Worm (Caenorhabditis elegans): Measurements from ENCODE around the gene str-151.
A peak's percentile ranks its signal among the peaks of the same experiment; 100 is the strongest.

Gene str-151

ce11 chrV:16591992-16592798, 16.2 kb downstream of the str-151 start, which contains the start of gene srh-269 (continued):
- TF ChIP-seq dpl-1 (GFP tag; optimal IDR thresholded peaks at IDR 0.05) = peak in 2 of 3 experiments; percentile 38 to 39
- TF ChIP-seq unc-30 (tag; optimal IDR thresholded peaks at IDR 0.05) = no peak
- peak; percentile 24 to 55 for TF ChIP-seq lsy-2 (tag; optimal IDR thresholded peaks at IDR 0.05)
- TF ChIP-seq C16A3.4 (tag; optimal IDR thresholded peaks at IDR 0.05) = peak; percentile 56
- no peak for TF ChIP-seq mep-1 (tag; optimal IDR thresholded peaks at IDR 0.05)
- no peak for TF ChIP-seq grh-1 (GFP tag; IDR thresholded peaks at IDR 0.05)
- TF ChIP-seq swsn-7 (tag; optimal IDR thresholded peaks at IDR 0.05) = peak; percentile 50
- peak in 1 of 6 experiments; percentile 6 for TF ChIP-seq elt-3 (tag; optimal IDR thresholded peaks at IDR 0.05)
- TF ChIP-seq dsc-1 (tag; optimal IDR thresholded peaks at IDR 0.05) = peak; percentile 69
- TF ChIP-seq mdl-1 (tag; optimal IDR thresholded peaks at IDR 0.05) = peak in 1 of 2 experiments; percentile 20
- TF ChIP-seq irx-1 (tag; optimal IDR thresholded peaks at IDR 0.05) = peak; percentile 12
- TF ChIP-seq unc-86 (tag; optimal IDR thresholded peaks at IDR 0.05) = no peak
- no peak for TF ChIP-seq nhr-237 (tag; optimal IDR thresholded peaks at IDR 0.05)
- TF ChIP-seq ama-1 (optimal IDR thresholded peaks at IDR 0.05) = peak; percentile 87
- peak; percentile 13 for TF ChIP-seq fos-1 (tag; optimal IDR thresholded peaks at IDR 0.05)
- no peak for TF ChIP-seq ceh-8 (GFP tag; optimal IDR thresholded peaks at IDR 0.05)
- TF ChIP-seq hpl-2 (GFP tag; optimal IDR thresholded peaks at IDR 0.05) = no peak
- peak; percentile 77 for TF ChIP-seq snu-23 (GFP tag; optimal IDR thresholded peaks at IDR 0.05)
- peak; percentile 62 for TF ChIP-seq nhr-90 (tag; optimal IDR thresholded peaks at IDR 0.05; ENCODE audit: poor library complexity)
- TF ChIP-seq fkh-10 (GFP tag; optimal IDR thresholded peaks at IDR 0.05) = no peak
- TF ChIP-seq lir-3 (tag; optimal IDR thresholded peaks at IDR 0.05; ENCODE audit: poor library complexity) = no peak
- TF ChIP-seq hlh-17 (GFP tag; optimal IDR thresholded peaks at IDR 0.05; ENCODE audit: borderline replicate concordance) = no peak
- peak; percentile 31 for TF ChIP-seq xbp-1 (tag; optimal IDR thresholded peaks at IDR 0.05)

ce11 chrV:16592947-16593791, 17.2 kb downstream of the str-151 start:
- TF ChIP-seq nhr-237 (tag; optimal IDR thresholded peaks at IDR 0.05) = no peak
- no peak for TF ChIP-seq zag-1 (tag; optimal IDR thresholded peaks at IDR 0.05)
- TF ChIP-seq hlh-17 (GFP tag; optimal IDR thresholded peaks at IDR 0.05; ENCODE audit: borderline replicate concordance) = no peak
- TF ChIP-seq sup-37 (GFP tag; optimal IDR thresholded peaks at IDR 0.05) = no peak
- no peak for TF ChIP-seq C34B4.2 (tag; optimal IDR thresholded peaks at IDR 0.05)
- no peak for TF ChIP-seq grh-1 (GFP tag; IDR thresholded peaks at IDR 0.05)
- no peak for TF ChIP-seq unc-130 (tag; optimal IDR thresholded peaks at IDR 0.05)
- no peak for TF ChIP-seq swsn-7 (tag; optimal IDR thresholded peaks at IDR 0.05)
- TF ChIP-seq nhr-19 (GFP tag; conservative IDR thresholded peaks at IDR 0.05) = peak; percentile 9; the same call in 1 of the 2 replicates
- TF ChIP-seq elt-2 (tag; optimal IDR thresholded peaks at IDR 0.05) = peak; percentile 68
- TF ChIP-seq nhr-85 (tag) = no peak
- TF ChIP-seq alr-1 (tag; optimal IDR thresholded peaks at IDR 0.05; ENCODE audit: borderline replicate concordance) = no peak
- no peak for TF ChIP-seq lin-13 (GFP tag; optimal IDR thresholded peaks at IDR 0.05)
- TF ChIP-seq lin-35 (GFP tag; optimal IDR thresholded peaks at IDR 0.05) = no peak
- no peak for TF ChIP-seq unc-62 (GFP tag; optimal IDR thresholded peaks at IDR 0.05)
- no peak for TF ChIP-seq efl-1 (optimal IDR thresholded peaks at IDR 0.05)
- TF ChIP-seq efl-1 (GFP tag; optimal IDR thresholded peaks at IDR 0.05 in 1 of 2) = peak in 1 of 2 experiments; percentile 50
- TF ChIP-seq fos-1 (tag; optimal IDR thresholded peaks at IDR 0.05) = no peak
- no peak for TF ChIP-seq ztf-11 (tag; optimal IDR thresholded peaks at IDR 0.05)
- TF ChIP-seq nhr-12 (tag; optimal IDR thresholded peaks at IDR 0.05) = no peak
- TF ChIP-seq dpl-1 (GFP tag; optimal IDR thresholded peaks at IDR 0.05) = no peak
- TF ChIP-seq zip-4 (GFP tag; optimal IDR thresholded peaks at IDR 0.05) = no peak
- peak in 1 of 6 experiments; percentile 37 for TF ChIP-seq elt-3 (tag; optimal IDR thresholded peaks at IDR 0.05)
- TF ChIP-seq rnt-1 (tag; optimal IDR thresholded peaks at IDR 0.05) = no peak
- TF ChIP-seq lin-14 (GFP tag; optimal IDR thresholded peaks at IDR 0.05) = no peak
- no peak for TF ChIP-seq unc-86 (tag; optimal IDR thresholded peaks at IDR 0.05)
